Worm (Caenorhabditis elegans): ENCODE results near the gene jtr-1.

The jtr-1 gene

ce11 chrIV:1443997-1444678 lies 23.4 kb downstream of the jtr-1 start:
- TF ChIP-seq unc-62 (GFP tag; optimal IDR thresholded peaks at IDR 0.05): no peak

ce11 chrIV:1445920-1446319 lies 25.2 kb downstream of the jtr-1 start, which contains the start of gene clp-7:
TSS of gene clp-7 (minus strand) at chrIV:1445966.
- no peak for TF ChIP-seq unc-62 (GFP tag; optimal IDR thresholded peaks at IDR 0.05)

- no peak for TF ChIP-seq unc-62 (GFP tag; optimal IDR thresholded peaks at IDR 0.05)
Measured at ce11 chrIV:1452480-1452879, 31.8 kb downstream of the jtr-1 start.

ce11 chrIV:1453451-1453850 lies 32.7 kb downstream of the jtr-1 start:
- TF ChIP-seq unc-62 (GFP tag; optimal IDR thresholded peaks at IDR 0.05): no peak

ce11 chrIV:1454194-1454593 lies 33.5 kb downstream of the jtr-1 start:
- TF ChIP-seq unc-62 (GFP tag; optimal IDR thresholded peaks at IDR 0.05): no peak

- TF ChIP-seq unc-62 (GFP tag; optimal IDR thresholded peaks at IDR 0.05): no peak
Measured at ce11 chrIV:1455006-1455405, 34.3 kb downstream of the jtr-1 start.

ce11 chrIV:1456775-1457174 lies 36.0 kb downstream of the jtr-1 start, which contains the start of gene nadk-1:
TSS of gene nadk-1 (plus strand) at chrIV:1457075.
- no peak for TF ChIP-seq unc-62 (GFP tag; optimal IDR thresholded peaks at IDR 0.05)

- TF ChIP-seq unc-62 (GFP tag; optimal IDR thresholded peaks at IDR 0.05): no peak
Measured at ce11 chrIV:1458192-1458591, 37.5 kb downstream of the jtr-1 start.

- TF ChIP-seq unc-62 (GFP tag; optimal IDR thresholded peaks at IDR 0.05): no peak
Measured at ce11 chrIV:1459419-1459818, 38.7 kb downstream of the jtr-1 start.

- no peak for TF ChIP-seq unc-62 (GFP tag; optimal IDR thresholded peaks at IDR 0.05)
Measured at ce11 chrIV:1459826-1460489, 39.2 kb downstream of the jtr-1 start.

- no peak for TF ChIP-seq unc-62 (GFP tag; optimal IDR thresholded peaks at IDR 0.05)
Measured at ce11 chrIV:1460686-1461085, 40.0 kb downstream of the jtr-1 start, which contains the start of gene col-106. TSS of gene col-106 (minus strand) at chrIV:1460786.

ce11 chrIV:1461463-1461862 lies 40.7 kb downstream of the jtr-1 start:
- no peak for TF ChIP-seq unc-62 (GFP tag; optimal IDR thresholded peaks at IDR 0.05)

ce11 chrIV:1465462-1465861 lies 44.7 kb downstream of the jtr-1 start:
- TF ChIP-seq unc-62 (GFP tag; optimal IDR thresholded peaks at IDR 0.05): no peak

ce11 chrIV:1469093-1469492 lies 48.4 kb downstream of the jtr-1 start:
- TF ChIP-seq unc-62 (GFP tag; optimal IDR thresholded peaks at IDR 0.05): no peak

- no peak for TF ChIP-seq unc-62 (GFP tag; optimal IDR thresholded peaks at IDR 0.05)
Measured at ce11 chrIV:1470364-1470763, 49.6 kb downstream of the jtr-1 start.
